Worm (Caenorhabditis elegans) whole organism, L4 larva: ENCODE data around the gene clec-227.

Source experiments
- F10B5.3 ChIP-seq: sonication (generic microtip); optimal IDR thresholded peaks from 2 replicates; lab custom pipeline; 2016; ENCODE audit warnings: mild to moderate bottlenecking, missing genetic modification characterization, missing compliant biosample characterization
- R02D3.7 ChIP-seq: fragments of 150-350 bp; sonication (generic microtip); optimal IDR thresholded peaks from 3 replicates; lab custom pipeline; 2014; ENCODE audit warnings: missing biosample characterization, missing genetic modification characterization
- Y5F2A.4 ChIP-seq: fragments of 200-800 bp; sonication (Bioruptor generic); optimal IDR thresholded peaks from 2 replicates; lab custom pipeline; 2018; ENCODE audit warnings: mild to moderate bottlenecking, missing genetic modification characterization, missing compliant biosample characterization
- ZK546.5 ChIP-seq, 2 experiments: sonication (generic microtip); optimal IDR thresholded peaks; 2 replicates each; lab custom pipeline; 2017; ENCODE audit warnings: missing biosample characterization in 2 of 2, missing genetic modification characterization in 2 of 2
- aha-1 ChIP-seq: fragments of 150-350 bp; peaks from one replicate; lab custom pipeline; 2014; ENCODE audit warnings: missing biosample characterization, missing genetic modification characterization
- aly-2 ChIP-seq: sonication (generic microtip); optimal IDR thresholded peaks from 2 replicates; lab custom pipeline; 2018; ENCODE audit warnings: missing biosample characterization, missing genetic modification characterization
- arid-1 ChIP-seq: fragments of 200-800 bp; sonication (Bioruptor generic); conservative IDR thresholded peaks from 2 replicates; pipeline ENCODE4 v1.3.6; 2022; ENCODE audit warnings: missing genetic modification reagents, missing genetic modification characterization, missing compliant biosample characterization
- ceh-20 ChIP-seq: fragments of 200-800 bp; sonication (Bioruptor generic); IDR thresholded peaks from 2 replicates; pipeline ENCODE4 v1.3.6; 2022; ENCODE audit warnings: missing genetic modification reagents, missing genetic modification characterization, missing compliant biosample characterization
- ceh-32 ChIP-seq: sonication (generic microtip); optimal IDR thresholded peaks from 2 replicates; lab custom pipeline; 2016; ENCODE audit warnings: mild to moderate bottlenecking, missing genetic modification characterization, missing compliant biosample characterization; ENCODE audit not compliant: poor library complexity
- daf-19 ChIP-seq: fragments of 200-800 bp; sonication (Bioruptor generic); conservative IDR thresholded peaks from 2 replicates; pipeline ENCODE4 v1.3.6; 2022; ENCODE audit warnings: missing genetic modification characterization, missing compliant biosample characterization
- dmd-8 ChIP-seq: fragments of 200-800 bp; sonication (Bioruptor generic); IDR thresholded peaks from 2 replicates; pipeline ENCODE4 v1.3.6; 2022; ENCODE audit warnings: missing genetic modification characterization, missing compliant biosample characterization
- dpl-1 ChIP-seq: fragments of 150-350 bp; optimal IDR thresholded peaks from 2 replicates; lab custom pipeline; 2014; ENCODE audit warnings: missing biosample characterization, missing genetic modification reagents, missing genetic modification characterization
- egl-27 ChIP-seq: sonication (generic microtip); optimal IDR thresholded peaks from 3 replicates; lab custom pipeline; 2017; ENCODE audit warnings: missing biosample characterization, missing genetic modification reagents, missing genetic modification characterization
- fkh-10 ChIP-seq: fragments of 150-350 bp; optimal IDR thresholded peaks from 2 replicates; lab custom pipeline; 2014; ENCODE audit warnings: missing biosample characterization, missing genetic modification reagents, missing genetic modification characterization
- fos-1 ChIP-seq: fragments of 150-350 bp; optimal IDR thresholded peaks from 2 replicates; lab custom pipeline; 2014; ENCODE audit warnings: missing biosample characterization, missing genetic modification characterization
- hmg-1.1 ChIP-seq: fragments of 200-800 bp; sonication (Bioruptor generic); IDR thresholded peaks from 2 replicates; pipeline ENCODE4 v1.3.6; 2022; ENCODE audit warnings: missing genetic modification reagents, missing genetic modification characterization, missing compliant biosample characterization
- jun-1 ChIP-seq: fragments of 150-350 bp; optimal IDR thresholded peaks from 2 replicates; lab custom pipeline; 2014; ENCODE audit warnings: missing biosample characterization, missing genetic modification reagents, missing genetic modification characterization
- lin-29 ChIP-seq: fragments of 200-800 bp; sonication (Bioruptor generic); IDR thresholded peaks from 2 replicates; pipeline ENCODE4 v1.3.6; 2022; ENCODE audit warnings: missing genetic modification reagents, missing genetic modification characterization, missing compliant biosample characterization
- lir-3 ChIP-seq: sonication (generic microtip); optimal IDR thresholded peaks from 2 replicates; lab custom pipeline; 2016; ENCODE audit warnings: mild to moderate bottlenecking, missing genetic modification characterization, missing compliant biosample characterization
- lsy-2 ChIP-seq, 2 experiments: fragments of 150-350 bp in 1 of 2; sonication (generic microtip) in 1 of 2; optimal IDR thresholded peaks; 2 replicates each; lab custom pipeline; 2014 to 2017; ENCODE audit warnings: missing biosample characterization in 2 of 2, missing genetic modification characterization in 2 of 2
- mes-2 ChIP-seq: sonication (generic microtip); optimal IDR thresholded peaks from 2 replicates; lab custom pipeline; 2016; ENCODE audit warnings: missing genotype, mild to moderate bottlenecking, missing genetic modification characterization, missing compliant biosample characterization; ENCODE audit not compliant: poor library complexity, severe bottlenecking
- nhr-102 ChIP-seq: sonication (generic microtip); optimal IDR thresholded peaks from 2 replicates; lab custom pipeline; 2016; ENCODE audit warnings: mild to moderate bottlenecking, missing genetic modification characterization, moderate library complexity, missing compliant biosample characterization
- nhr-111 ChIP-seq: fragments of 200-800 bp; sonication (Bioruptor generic); optimal IDR thresholded peaks from 2 replicates; lab custom pipeline; 2018; ENCODE audit warnings: mild to moderate bottlenecking, missing genetic modification characterization, missing compliant biosample characterization
- nhr-25 ChIP-seq: sonication (generic microtip); optimal IDR thresholded peaks from 2 replicates; lab custom pipeline; 2017; ENCODE audit warnings: missing genetic modification characterization, mild to moderate bottlenecking, missing compliant biosample characterization, antibody characterized with exemption, moderate library complexity, borderline replicate concordance; ENCODE audit not compliant: insufficient read depth
- nhr-28 ChIP-seq: fragments of 150-350 bp; optimal IDR thresholded peaks from 2 replicates; lab custom pipeline; 2014; ENCODE audit warnings: missing biosample characterization, missing genetic modification characterization
- nhr-42 ChIP-seq: fragments of 200-800 bp; sonication (Bioruptor generic); IDR thresholded peaks from 2 replicates; pipeline ENCODE4 v1.3.6; 2022; ENCODE audit warnings: missing genetic modification characterization, missing compliant biosample characterization
- nhr-6 ChIP-seq: fragments of 150-350 bp; optimal IDR thresholded peaks from 2 replicates; lab custom pipeline; 2014; ENCODE audit warnings: missing biosample characterization, missing genetic modification characterization
- pqm-1 ChIP-seq: sonication (generic microtip); optimal IDR thresholded peaks from 2 replicates; lab custom pipeline; 2017; ENCODE audit warnings: missing biosample characterization, missing genetic modification characterization
- saeg-2 ChIP-seq: fragments of 200-800 bp; sonication (Bioruptor generic); IDR thresholded peaks from 2 replicates; pipeline ENCODE4 v1.3.6; 2022; ENCODE audit warnings: missing genetic modification reagents, missing genetic modification characterization, missing compliant biosample characterization
- sdz-12 ChIP-seq: fragments of 200-800 bp; sonication (Bioruptor generic); optimal IDR thresholded peaks from 2 replicates; lab custom pipeline; 2018; ENCODE audit warnings: mild to moderate bottlenecking, missing genetic modification characterization, missing compliant biosample characterization
- spr-3 ChIP-seq: fragments of 200-800 bp; sonication (Bioruptor generic); optimal IDR thresholded peaks from 2 replicates; lab custom pipeline; 2018; ENCODE audit warnings: mild to moderate bottlenecking, missing genetic modification characterization, missing compliant biosample characterization
- tra-1 ChIP-seq: fragments of 200-800 bp; sonication (Bioruptor generic); IDR thresholded peaks from 2 replicates; pipeline ENCODE4 v1.3.6; 2022; ENCODE audit warnings: missing genetic modification reagents, missing genetic modification characterization, missing compliant biosample characterization
- unc-39 ChIP-seq: sonication (generic microtip); optimal IDR thresholded peaks from 2 replicates; lab custom pipeline; 2017; ENCODE audit warnings: missing biosample characterization, missing genetic modification characterization
- unc-62 ChIP-seq, 3 experiments: fragments of 150-350 bp in 1 of 3; sonication (generic microtip); optimal IDR thresholded peaks in 2 of 3; peaks in 1 of 3; 1 replicate in 1 of 3; 2 replicates in 2 of 3; lab custom pipeline; 2014 to 2017; ENCODE audit warnings: missing biosample characterization in 3 of 3, missing genetic modification characterization in 3 of 3, missing genetic modification reagents in 3 of 3, missing genotype in 1 of 3
- vab-7 ChIP-seq: fragments of 200-800 bp; sonication (Bioruptor generic); IDR thresholded peaks from 2 replicates; pipeline ENCODE4 v1.3.6; 2022; ENCODE audit warnings: missing genetic modification reagents, missing genetic modification characterization, missing compliant biosample characterization
- zip-11 ChIP-seq: fragments of 200-800 bp; sonication (Bioruptor generic); IDR thresholded peaks from 2 replicates; pipeline ENCODE4 v1.3.6; 2022; ENCODE audit warnings: missing genetic modification characterization, missing compliant biosample characterization
- ztf-11 ChIP-seq: fragments of 150-350 bp; optimal IDR thresholded peaks from 2 replicates; lab custom pipeline; 2014; ENCODE audit warnings: missing biosample characterization, missing genetic modification characterization

The clec-227 gene

ce11 chrV:14493665-14494064 is 21.3 kb downstream of the clec-227 start:
- TF ChIP-seq ZK546.5 (tag; optimal IDR thresholded peaks at IDR 0.05; lab: Kevin White, UChicago) = no peak
- no peak for TF ChIP-seq aly-2 (tag; lab: Kevin White, UChicago)
- TF ChIP-seq aha-1 (tag; lab: Kevin White, UChicago) = peak; percentile 11
- no peak for TF ChIP-seq egl-27 (tag; lab: Kevin White, UChicago)
- TF ChIP-seq dpl-1 = no peak
- TF ChIP-seq pqm-1 = no peak
- no peak for TF ChIP-seq nhr-111 (GFP tag; lab: Kevin White, UChicago)
- peak in 1 of 2 experiments; percentile 40 for TF ChIP-seq unc-62 (GFP tag; optimal IDR thresholded peaks at IDR 0.05 in 1 of 2; lab: Kevin White, UChicago)
- TF ChIP-seq unc-62 (tag; optimal IDR thresholded peaks at IDR 0.05; lab: Kevin White, UChicago) = no peak
- TF ChIP-seq lir-3 (tag; lab: Kevin White, UChicago) = no peak
- no peak for TF ChIP-seq dmd-8 (GFP tag; lab: Robert Waterston, UW)
- no peak for TF ChIP-seq arid-1

- TF ChIP-seq F10B5.3 (tag; lab: Kevin White, UChicago) = no peak
- TF ChIP-seq unc-62 (GFP tag; optimal IDR thresholded peaks at IDR 0.05 in 1 of 2; lab: Kevin White, UChicago) = no peak
- TF ChIP-seq unc-62 (tag; optimal IDR thresholded peaks at IDR 0.05; lab: Kevin White, UChicago) = no peak
- TF ChIP-seq fos-1 (tag; lab: Kevin White, UChicago) = no peak
- no peak for TF ChIP-seq nhr-42 (GFP tag; lab: Robert Waterston, UW)
- no peak for TF ChIP-seq jun-1 (tag; lab: Kevin White, UChicago)
- TF ChIP-seq lir-3 (tag; lab: Kevin White, UChicago) = no peak
- TF ChIP-seq unc-39 (tag; lab: Kevin White, UChicago) = no peak
- TF ChIP-seq ceh-20 (GFP tag; lab: Robert Waterston, UW) = no peak
- TF ChIP-seq ztf-11 (tag; lab: Kevin White, UChicago) = no peak
- TF ChIP-seq fkh-10 (GFP tag; lab: Kevin White, UChicago) = no peak
- TF ChIP-seq saeg-2 (GFP tag; lab: Robert Waterston, UW) = no peak
- TF ChIP-seq lsy-2 (tag; optimal IDR thresholded peaks at IDR 0.05; lab: Kevin White, UChicago) = no peak
- TF ChIP-seq sdz-12 (GFP tag; lab: Kevin White, UChicago) = no peak
- no peak for TF ChIP-seq zip-11
- no peak for TF ChIP-seq hmg-1.1 (GFP tag; lab: Robert Waterston, UW)
- no peak for TF ChIP-seq nhr-102 (tag; lab: Kevin White, UChicago)
- TF ChIP-seq daf-19 (GFP tag; lab: Robert Waterston, UW) = no peak
These were observed 23.2 kb downstream of the clec-227 start for ce11 chrV:14495493-14495892.

ce11 chrV:14496446-14496845 is 24.1 kb downstream of the clec-227 start:
- no peak for TF ChIP-seq nhr-6 (tag; lab: Kevin White, UChicago)
- peak in 1 of 2 experiments; percentile 58 for TF ChIP-seq unc-62 (GFP tag; optimal IDR thresholded peaks at IDR 0.05 in 1 of 2; lab: Kevin White, UChicago)
- no peak for TF ChIP-seq unc-62 (tag; optimal IDR thresholded peaks at IDR 0.05; lab: Kevin White, UChicago)
- no peak for TF ChIP-seq ZK546.5 (tag; optimal IDR thresholded peaks at IDR 0.05; lab: Kevin White, UChicago)
- TF ChIP-seq ceh-32 (tag; lab: Kevin White, UChicago) = no peak

ce11 chrV:14498204-14498603 is 25.9 kb downstream of the clec-227 start:
- no peak for TF ChIP-seq tra-1
- no peak for TF ChIP-seq lin-29 (GFP tag; lab: Robert Waterston, UW)
- peak; percentile 13 for TF ChIP-seq nhr-28 (tag; lab: Kevin White, UChicago)
- TF ChIP-seq nhr-6 (tag; lab: Kevin White, UChicago) = peak; percentile 62
- no peak for TF ChIP-seq vab-7
- TF ChIP-seq Y5F2A.4 (GFP tag; lab: Kevin White, UChicago) = no peak
- TF ChIP-seq nhr-25 (tag; lab: Kevin White, UChicago) = peak; percentile 4
- TF ChIP-seq mes-2 (tag; lab: Kevin White, UChicago) = no peak
- no peak for TF ChIP-seq spr-3
- TF ChIP-seq fkh-10 (GFP tag; lab: Kevin White, UChicago) = no peak
- TF ChIP-seq unc-62 (GFP tag; optimal IDR thresholded peaks at IDR 0.05 in 1 of 2; lab: Kevin White, UChicago) = peak in 1 of 2 experiments; percentile 16
- no peak for TF ChIP-seq unc-62 (tag; optimal IDR thresholded peaks at IDR 0.05; lab: Kevin White, UChicago)
- TF ChIP-seq aly-2 (tag; lab: Kevin White, UChicago) = no peak
- no peak for TF ChIP-seq R02D3.7 (tag; lab: Kevin White, UChicago)
